Worm (Caenorhabditis elegans) whole organism, L4 larva: ENCODE data around the gene R07E3.4.

Experiments used
- F37D6.2 ChIP-seq: sonication (generic microtip); optimal IDR thresholded peaks from 2 replicates; lab custom pipeline; 2016; ENCODE audit warnings: mild to moderate bottlenecking, missing genetic modification characterization, missing compliant biosample characterization
- T20F7.1 ChIP-seq: fragments of 200-800 bp; sonication (Bioruptor generic); optimal IDR thresholded peaks from 2 replicates; lab custom pipeline; 2018; ENCODE audit warnings: mild to moderate bottlenecking, missing genetic modification characterization, missing compliant biosample characterization
- Y5F2A.4 ChIP-seq: fragments of 200-800 bp; sonication (Bioruptor generic); optimal IDR thresholded peaks from 2 replicates; lab custom pipeline; 2018; ENCODE audit warnings: mild to moderate bottlenecking, missing genetic modification characterization, missing compliant biosample characterization
- ZK546.5 ChIP-seq, 2 experiments: sonication (generic microtip); optimal IDR thresholded peaks; 2 replicates each; lab custom pipeline; 2017; ENCODE audit warnings: missing biosample characterization in 2 of 2, missing genetic modification characterization in 2 of 2
- aha-1 ChIP-seq: fragments of 150-350 bp; peaks from one replicate; lab custom pipeline; 2014; ENCODE audit warnings: missing biosample characterization, missing genetic modification characterization
- attf-4 ChIP-seq: sonication (generic microtip); optimal IDR thresholded peaks from 3 replicates; lab custom pipeline; 2017; ENCODE audit warnings: missing biosample characterization, missing genetic modification characterization
- ceh-20 ChIP-seq: fragments of 200-800 bp; sonication (Bioruptor generic); IDR thresholded peaks from 2 replicates; pipeline ENCODE4 v1.3.6; 2022; ENCODE audit warnings: missing genetic modification reagents, missing genetic modification characterization, missing compliant biosample characterization
- ceh-32 ChIP-seq: sonication (generic microtip); optimal IDR thresholded peaks from 2 replicates; lab custom pipeline; 2016; ENCODE audit warnings: mild to moderate bottlenecking, missing genetic modification characterization, missing compliant biosample characterization; ENCODE audit not compliant: poor library complexity
- dmd-8 ChIP-seq: fragments of 200-800 bp; sonication (Bioruptor generic); IDR thresholded peaks from 2 replicates; pipeline ENCODE4 v1.3.6; 2022; ENCODE audit warnings: missing genetic modification characterization, missing compliant biosample characterization
- dpl-1 ChIP-seq: fragments of 150-350 bp; optimal IDR thresholded peaks from 2 replicates; lab custom pipeline; 2014; ENCODE audit warnings: missing biosample characterization, missing genetic modification reagents, missing genetic modification characterization
- dve-1 ChIP-seq: sonication (generic microtip); optimal IDR thresholded peaks from 2 replicates; lab custom pipeline; 2017; ENCODE audit warnings: antibody characterized with exemption, mild to moderate bottlenecking, missing genetic modification characterization, missing compliant biosample characterization; ENCODE audit not compliant: insufficient read depth
- fkh-10 ChIP-seq: fragments of 150-350 bp; optimal IDR thresholded peaks from 2 replicates; lab custom pipeline; 2014; ENCODE audit warnings: missing biosample characterization, missing genetic modification reagents, missing genetic modification characterization
- fos-1 ChIP-seq: fragments of 150-350 bp; optimal IDR thresholded peaks from 2 replicates; lab custom pipeline; 2014; ENCODE audit warnings: missing biosample characterization, missing genetic modification characterization
- hlh-30 ChIP-seq: sonication (generic microtip); optimal IDR thresholded peaks from 2 replicates; lab custom pipeline; 2017; ENCODE audit warnings: antibody characterized with exemption, mild to moderate bottlenecking, missing genetic modification characterization, missing compliant biosample characterization; ENCODE audit not compliant: insufficient read depth
- lim-7 ChIP-seq: fragments of 200-800 bp; sonication (Bioruptor generic); IDR thresholded peaks from 2 replicates; pipeline ENCODE4 v1.3.6; 2022; ENCODE audit warnings: missing genetic modification characterization, missing compliant biosample characterization
- lin-13 ChIP-seq: fragments of 150-350 bp; optimal IDR thresholded peaks from 2 replicates; lab custom pipeline; 2014; ENCODE audit warnings: missing biosample characterization, missing genetic modification reagents, missing genetic modification characterization
- lin-38 ChIP-seq: fragments of 200-800 bp; sonication (Bioruptor generic); IDR thresholded peaks from 2 replicates; pipeline ENCODE4 v1.3.6; 2022; ENCODE audit warnings: missing genetic modification reagents, missing genetic modification characterization, missing compliant biosample characterization
- madf-5 ChIP-seq, 2 experiments: fragments of 200-800 bp; sonication (Bioruptor generic); IDR thresholded peaks; 2 replicates each; pipeline ENCODE4 v1.3.6; 2022; ENCODE audit warnings: missing compliant biosample characterization in 2 of 2, missing genetic modification characterization in 2 of 2
- madf-9 ChIP-seq: fragments of 200-800 bp; sonication (Bioruptor generic); conservative IDR thresholded peaks from 2 replicates; pipeline ENCODE4 v1.3.6; 2022; ENCODE audit warnings: missing genetic modification reagents, missing genetic modification characterization, missing compliant biosample characterization
- mxl-3 ChIP-seq: fragments of 200-800 bp; sonication (Bioruptor generic); optimal IDR thresholded peaks from 2 replicates; lab custom pipeline; 2018; ENCODE audit warnings: mild to moderate bottlenecking, missing genetic modification characterization, missing compliant biosample characterization
- nhr-102 ChIP-seq: sonication (generic microtip); optimal IDR thresholded peaks from 2 replicates; lab custom pipeline; 2016; ENCODE audit warnings: mild to moderate bottlenecking, missing genetic modification characterization, moderate library complexity, missing compliant biosample characterization
- nhr-11 ChIP-seq: fragments of 150-350 bp; optimal IDR thresholded peaks from 2 replicates; lab custom pipeline; 2014; ENCODE audit warnings: missing biosample characterization, missing genetic modification characterization
- nhr-28 ChIP-seq: fragments of 150-350 bp; optimal IDR thresholded peaks from 2 replicates; lab custom pipeline; 2014; ENCODE audit warnings: missing biosample characterization, missing genetic modification characterization
- nhr-42 ChIP-seq: fragments of 200-800 bp; sonication (Bioruptor generic); IDR thresholded peaks from 2 replicates; pipeline ENCODE4 v1.3.6; 2022; ENCODE audit warnings: missing genetic modification characterization, missing compliant biosample characterization
- nhr-76 ChIP-seq: fragments of 150-350 bp; optimal IDR thresholded peaks from 2 replicates; lab custom pipeline; 2014; ENCODE audit warnings: missing biosample characterization, missing genetic modification characterization
- pha-4 ChIP-seq, 2 experiments: fragments of 150-350 bp in 1 of 2; fragments of 200-800 bp in 1 of 2; sonication (Bioruptor generic) in 1 of 2; IDR thresholded peaks in 1 of 2; optimal IDR thresholded peaks in 1 of 2; 2 replicates each; pipeline versions ENCODE4 v1.3.6 to Lab custom; 2014 to 2022; ENCODE audit warnings: missing genetic modification characterization in 2 of 2, missing genetic modification reagents in 2 of 2, missing biosample characterization in 1 of 2, missing compliant biosample characterization in 1 of 2
- php-3 ChIP-seq: fragments of 200-800 bp; sonication (Bioruptor generic); IDR thresholded peaks from 2 replicates; pipeline ENCODE4 v1.3.6; 2022; ENCODE audit warnings: missing genetic modification reagents, missing genetic modification characterization, missing compliant biosample characterization
- set-16 ChIP-seq: fragments of 200-800 bp; sonication (Bioruptor generic); IDR thresholded peaks from 2 replicates; pipeline ENCODE4 v1.3.6; 2022; ENCODE audit warnings: missing genetic modification reagents, missing genetic modification characterization, missing compliant biosample characterization
- skn-1 ChIP-seq: fragments of 150-350 bp; optimal IDR thresholded peaks from 2 replicates; lab custom pipeline; 2014; ENCODE audit warnings: missing biosample characterization, missing genetic modification characterization
- snpc-4 ChIP-seq: fragments of 150-350 bp; optimal IDR thresholded peaks from 2 replicates; lab custom pipeline; 2014; ENCODE audit warnings: missing biosample characterization, missing genetic modification characterization
- unc-130 ChIP-seq: sonication (generic microtip); optimal IDR thresholded peaks from 2 replicates; lab custom pipeline; 2016; ENCODE audit warnings: missing genetic modification reagents, missing genetic modification characterization, missing compliant biosample characterization
- unc-39 ChIP-seq: sonication (generic microtip); optimal IDR thresholded peaks from 2 replicates; lab custom pipeline; 2017; ENCODE audit warnings: missing biosample characterization, missing genetic modification characterization
- unc-62 ChIP-seq, 3 experiments: fragments of 150-350 bp in 1 of 3; sonication (generic microtip); optimal IDR thresholded peaks in 2 of 3; peaks in 1 of 3; 1 replicate in 1 of 3; 2 replicates in 2 of 3; lab custom pipeline; 2014 to 2017; ENCODE audit warnings: missing biosample characterization in 3 of 3, missing genetic modification characterization in 3 of 3, missing genetic modification reagents in 3 of 3, missing genotype in 1 of 3
- ztf-11 ChIP-seq: fragments of 150-350 bp; optimal IDR thresholded peaks from 2 replicates; lab custom pipeline; 2014; ENCODE audit warnings: missing biosample characterization, missing genetic modification characterization

R07E3.4 gene

DNA sequence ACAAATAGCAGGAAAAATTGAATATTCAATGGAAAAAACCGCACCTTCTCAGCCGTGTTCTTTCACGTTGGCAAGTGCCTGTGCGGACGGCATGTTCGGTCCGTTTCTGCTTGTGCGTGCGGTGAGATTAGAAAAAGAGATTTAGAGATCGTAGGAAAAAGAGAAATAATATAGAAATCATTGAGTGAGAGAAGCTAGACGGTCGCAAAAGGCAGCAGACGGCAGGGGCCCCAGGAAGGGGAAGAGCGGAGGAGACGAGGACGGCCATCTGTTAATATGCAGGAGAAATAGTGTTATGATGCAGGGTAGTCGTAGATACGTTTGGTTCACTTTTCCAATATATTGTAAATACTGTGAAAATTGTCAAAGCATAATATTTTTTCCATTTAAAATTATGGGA, 39.4 kb upstream of the R07E3.4 start, which contains the start of gene Y49A10A.2 (continued):
- TF ChIP-seq dmd-8 (GFP tag; lab: Robert Waterston, UW): no peak
- no peak for TF ChIP-seq ceh-20 (GFP tag; lab: Robert Waterston, UW)
- no peak for TF ChIP-seq dpl-1 (GFP tag; lab: Kevin White, UChicago)
- no peak for TF ChIP-seq pha-4 (GFP tag; IDR thresholded peaks at IDR 0.05; lab: Robert Waterston, UW)
- no peak for TF ChIP-seq pha-4 (tag; optimal IDR thresholded peaks at IDR 0.05; lab: Kevin White, UChicago)
- TF ChIP-seq madf-9 (GFP tag; lab: Robert Waterston, UW): no peak
- TF ChIP-seq Y5F2A.4 (GFP tag; lab: Kevin White, UChicago): no peak
- TF ChIP-seq fos-1 (tag; lab: Kevin White, UChicago): no peak
- TF ChIP-seq set-16 (GFP tag; lab: Robert Waterston, UW): no peak
- TF ChIP-seq snpc-4: no peak
- TF ChIP-seq nhr-76: no peak
- TF ChIP-seq fkh-10: no peak
- TF ChIP-seq lin-13: no peak
- peak; percentile 1 for TF ChIP-seq dve-1 (tag; lab: Kevin White, UChicago)
- no peak for TF ChIP-seq nhr-102 (tag; lab: Kevin White, UChicago)
- TF ChIP-seq mxl-3 (GFP tag; lab: Kevin White, UChicago): no peak

DNA sequence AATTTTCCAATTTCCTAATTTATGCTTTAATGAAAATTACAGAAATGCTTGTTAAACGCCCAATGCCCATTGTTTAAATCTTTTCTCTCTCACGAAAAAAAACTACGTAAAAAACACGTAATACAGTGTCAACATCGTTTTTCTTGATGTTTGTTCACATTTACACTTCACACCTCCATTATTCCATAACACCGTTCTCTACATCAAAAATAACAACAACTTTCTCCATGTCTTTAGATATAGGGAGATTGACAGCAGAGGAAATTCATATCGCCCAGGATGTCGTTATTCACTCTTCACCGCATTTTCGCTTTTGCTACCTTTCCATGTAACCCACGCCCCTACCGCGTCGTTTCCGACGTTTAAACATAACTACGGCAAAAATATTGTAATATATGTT, 24.9 kb upstream of the R07E3.4 start, which contains the start of gene efhc-1:
Gene efhc-1 (plus strand): TSS at position 301 of the 400 bp plus-strand sequence.
- TF ChIP-seq aha-1 (tag; lab: Kevin White, UChicago): peak; percentile 51
- no peak for TF ChIP-seq php-3 (GFP tag; lab: Robert Waterston, UW)
- TF ChIP-seq, all 104 proteins: peak for 1

DNA sequence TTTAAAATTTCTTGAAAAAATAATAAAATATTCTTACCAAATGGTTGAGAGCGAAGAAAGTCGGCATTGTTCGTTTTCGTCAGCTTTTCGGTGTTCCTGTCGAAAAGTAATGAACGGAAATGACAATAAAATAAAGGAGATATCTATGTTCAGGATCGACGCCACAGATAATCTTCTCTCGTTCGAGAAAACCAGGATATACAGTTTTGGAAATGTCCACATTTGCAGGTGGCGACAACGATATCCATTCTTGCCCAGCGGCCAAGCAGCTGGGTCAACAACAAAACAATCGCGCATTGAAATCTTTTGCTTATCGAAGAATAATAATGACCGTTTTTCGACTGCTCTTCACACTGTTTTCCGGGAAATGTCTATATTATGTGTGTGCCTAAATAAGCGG, 22.5 kb upstream of the R07E3.4 start, which contains the start of gene R07E3.7:
Gene R07E3.7 (minus strand): TSS at position 101 of the 400 bp plus-strand sequence.
- TF ChIP-seq fkh-10 (no peak), lim-7 (GFP tag; lab: Robert Waterston, UW) (no peak), T20F7.1 (GFP tag; lab: Kevin White, UChicago) (no peak), attf-4 (tag; lab: Kevin White, UChicago) (no peak), F37D6.2 (tag; lab: Kevin White, UChicago) (no peak), hlh-30 (tag; lab: Kevin White, UChicago) (no peak), snpc-4 (no peak), lin-38 (GFP tag; lab: Robert Waterston, UW) (no peak), ceh-32 (tag; lab: Kevin White, UChicago) (no peak), nhr-11 (tag; lab: Kevin White, UChicago) (no peak), nhr-42 (no peak)

DNA sequence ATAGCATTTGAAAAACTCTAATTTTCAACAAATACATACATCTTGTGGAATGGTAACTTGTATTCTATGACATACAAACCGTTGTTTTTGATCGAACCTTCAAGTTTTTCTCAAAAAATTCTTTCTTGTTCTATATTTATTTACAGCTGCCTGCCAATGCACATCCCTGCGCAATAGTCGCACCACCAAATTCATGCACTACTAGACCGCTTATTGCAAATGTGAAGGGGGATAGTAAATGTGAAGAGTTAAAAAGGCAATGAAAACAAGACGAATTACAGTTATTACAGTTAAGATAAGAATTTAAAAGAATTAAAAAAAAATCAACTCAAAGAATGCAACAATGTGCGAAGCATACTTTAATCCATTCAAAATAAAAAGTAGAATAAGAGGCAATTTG, 20.7 kb upstream of the R07E3.4 start:
- no peak for TF ChIP-seq ztf-11 (tag; lab: Kevin White, UChicago)
- no peak for TF ChIP-seq madf-5 (GFP tag; IDR thresholded peaks at IDR 0.05; lab: Robert Waterston, UW)
- TF ChIP-seq unc-130: no peak
- peak in 1 of 2 experiments; percentile 28 for TF ChIP-seq unc-62 (GFP tag; optimal IDR thresholded peaks at IDR 0.05 in 1 of 2; lab: Kevin White, UChicago)
- no peak for TF ChIP-seq unc-62 (tag; optimal IDR thresholded peaks at IDR 0.05; lab: Kevin White, UChicago)
- no peak for TF ChIP-seq ZK546.5 (tag; optimal IDR thresholded peaks at IDR 0.05; lab: Kevin White, UChicago)
- TF ChIP-seq ceh-32 (tag; lab: Kevin White, UChicago): no peak
- no peak for TF ChIP-seq unc-39 (tag; lab: Kevin White, UChicago)

DNA sequence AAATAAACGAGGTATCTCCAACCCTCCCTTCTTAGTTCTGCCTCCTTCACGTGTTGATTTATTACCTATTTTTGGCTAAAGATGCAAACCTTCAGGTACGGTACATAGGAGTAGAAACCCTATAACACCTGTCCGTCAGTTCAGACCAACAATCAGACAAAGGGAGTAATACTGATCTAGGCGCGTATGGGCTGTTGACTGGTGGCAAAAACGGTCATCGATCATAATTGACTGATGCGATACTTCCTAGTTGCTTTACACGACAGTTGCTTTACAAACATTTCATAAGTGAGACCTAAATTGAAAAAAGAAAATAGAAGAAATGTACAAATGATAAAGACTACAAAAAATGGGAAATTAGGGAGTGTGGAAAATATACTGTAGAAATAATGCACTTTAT, 17.0 kb upstream of the R07E3.4 start:
- TF ChIP-seq skn-1 (no peak), aha-1 (tag; lab: Kevin White, UChicago) (peak; percentile 90), nhr-28 (tag; lab: Kevin White, UChicago) (peak; percentile 21)
- TF ChIP-seq, all 104 proteins: peak for 2
